Fruit fly (Drosophila melanogaster): ENCODE data around the gene Mdr65.

Gene Mdr65

dm6 chr3L:6217806-6218205, 27.7 kb downstream of the Mdr65 start, which contains the start of gene LanA (continued):
- TF ChIP-seq CG3919 (GFP tag; optimal IDR thresholded peaks at IDR 0.05) (peak; percentile 7), CG8119 (GFP tag; IDR thresholded peaks at IDR 0.05) (no peak), fkh (GFP tag; optimal IDR thresholded peaks at IDR 0.05) (peak; percentile 9), CG6854 (GFP tag; optimal IDR thresholded peaks at IDR 0.05) (peak; percentile 37), topi (GFP tag; optimal IDR thresholded peaks at IDR 0.05) (no peak), fd59A (GFP tag; optimal IDR thresholded peaks at IDR 0.05) (no peak), OdsH (GFP tag; optimal IDR thresholded peaks at IDR 0.05) (no peak), CG11762 (GFP tag; optimal IDR thresholded peaks at IDR 0.05; ENCODE audit: insufficient read depth) (no peak), Ets21C (GFP tag; optimal IDR thresholded peaks at IDR 0.05) (no peak), Sox14 (GFP tag; optimal IDR thresholded peaks at IDR 0.05) (no peak), CG4318 (GFP tag; optimal IDR thresholded peaks at IDR 0.05) (no peak), CG6163 (GFP tag; IDR thresholded peaks at IDR 0.05) (peak; percentile 52; the same call in 2 of the 3 replicates), Hr39 (GFP tag; optimal IDR thresholded peaks at IDR 0.05) (no peak), CG10631 (GFP tag; optimal IDR thresholded peaks at IDR 0.05) (no peak), pdm3 (GFP tag; optimal IDR thresholded peaks at IDR 0.05) (no peak), ss (GFP tag; optimal IDR thresholded peaks at IDR 0.05) (no peak), CG16779 (tag; optimal IDR thresholded peaks at IDR 0.05) (no peak), cyc (GFP tag; optimal IDR thresholded peaks at IDR 0.05) (no peak), dac (GFP tag; optimal IDR thresholded peaks at IDR 0.05) (no peak), Sox15 (GFP tag; optimal IDR thresholded peaks at IDR 0.05) (no peak), fd85E (GFP tag; optimal IDR thresholded peaks at IDR 0.05) (no peak), Eip93F (GFP tag; optimal IDR thresholded peaks at IDR 0.05) (no peak), Hr4 (GFP tag; optimal IDR thresholded peaks at IDR 0.05) (no peak), CG6276 (GFP tag; optimal IDR thresholded peaks at IDR 0.05) (no peak), Sox102F (GFP tag; optimal IDR thresholded peaks at IDR 0.05) (peak; percentile 35), CG8319 (GFP tag; optimal IDR thresholded peaks at IDR 0.05) (no peak), CG9139 (GFP tag; optimal IDR thresholded peaks at IDR 0.05) (no peak), CG31627 (GFP tag; optimal IDR thresholded peaks at IDR 0.05) (no peak), Met (GFP tag; optimal IDR thresholded peaks at IDR 0.05) (no peak), svp (GFP tag) (peak; percentile 67), salr (GFP tag; optimal IDR thresholded peaks at IDR 0.05) (no peak)

- TF ChIP-seq topi (GFP tag; optimal IDR thresholded peaks at IDR 0.05) (no peak), Ets21C (GFP tag; optimal IDR thresholded peaks at IDR 0.05) (no peak), CG4318 (GFP tag; optimal IDR thresholded peaks at IDR 0.05) (no peak), salr (GFP tag; optimal IDR thresholded peaks at IDR 0.05) (no peak), Met (GFP tag; optimal IDR thresholded peaks at IDR 0.05) (peak; percentile 67), CG31627 (GFP tag; optimal IDR thresholded peaks at IDR 0.05) (peak; percentile 35), CG6276 (GFP tag; optimal IDR thresholded peaks at IDR 0.05) (no peak), Blimp-1 (GFP tag; optimal IDR thresholded peaks at IDR 0.05) (no peak), CG1621 (tag; optimal IDR thresholded peaks at IDR 0.05) (no peak), Lpt (GFP tag; optimal IDR thresholded peaks at IDR 0.05) (no peak), CG6854 (GFP tag; optimal IDR thresholded peaks at IDR 0.05) (no peak), CG8632 (GFP tag; optimal IDR thresholded peaks at IDR 0.05) (peak; percentile 30), achi (GFP tag; optimal IDR thresholded peaks at IDR 0.05) (peak; percentile 21), Eip75B (GFP tag; optimal IDR thresholded peaks at IDR 0.05) (no peak), dac (GFP tag; optimal IDR thresholded peaks at IDR 0.05) (no peak), CG6808 (GFP tag; optimal IDR thresholded peaks at IDR 0.05) (no peak), CG32006 (GFP tag; optimal IDR thresholded peaks at IDR 0.05) (peak; percentile 50), Eip93F (GFP tag; optimal IDR thresholded peaks at IDR 0.05) (no peak), pdm3 (GFP tag; optimal IDR thresholded peaks at IDR 0.05) (no peak), OdsH (GFP tag; optimal IDR thresholded peaks at IDR 0.05) (no peak), CG11294 (GFP tag; IDR thresholded peaks at IDR 0.05) (no peak), CG3032 (tag; optimal IDR thresholded peaks at IDR 0.05) (no peak), lz (GFP tag; optimal IDR thresholded peaks at IDR 0.05) (no peak), CG15336 (GFP tag; IDR thresholded peaks at IDR 0.05) (peak; percentile 29; the same call in 1 of the 2 replicates), Smox (GFP tag; optimal IDR thresholded peaks at IDR 0.05) (no peak), CG6163 (GFP tag; IDR thresholded peaks at IDR 0.05) (0 out of 3 replicates have a peak, but pooled peaks have one; percentile 35), vri (GFP tag; optimal IDR thresholded peaks at IDR 0.05) (peak; percentile 29), Ets96B (tag; optimal IDR thresholded peaks at IDR 0.05) (no peak), net (GFP tag; optimal IDR thresholded peaks at IDR 0.05) (no peak), CG3919 (GFP tag; optimal IDR thresholded peaks at IDR 0.05) (no peak), Eip78C (GFP tag) (no peak), Sox15 (GFP tag; optimal IDR thresholded peaks at IDR 0.05) (no peak), CG16779 (tag; optimal IDR thresholded peaks at IDR 0.05) (no peak), dsx (GFP tag; optimal IDR thresholded peaks at IDR 0.05; ENCODE audit: poor library complexity, severe bottlenecking) (no peak)
Measured at dm6 chr3L:6217212-6217611, 28.3 kb downstream of the Mdr65 start.

Measured in whole organism, prepupa.